Worm (Caenorhabditis elegans): Measurements from ENCODE around the gene amx-1.

The amx-1 gene

ce11 chrIII:3867378-3867904, 45.2 kb downstream of the amx-1 start, which contains the start of gene rpl-3:
Gene rpl-3, plus strand, starts transcription at chrIII:3867854.
- TF ChIP-seq sea-1 (GFP tag; conservative IDR thresholded peaks at IDR 0.05) (peak; percentile 99), ceh-13 (GFP tag; optimal IDR thresholded peaks at IDR 0.05) (peak; percentile 85), pes-1 (GFP tag; IDR thresholded peaks at IDR 0.05) (peak; percentile 93), hmbx-1 (tag; optimal IDR thresholded peaks at IDR 0.05) (peak; percentile 90), aly-1 (tag; optimal IDR thresholded peaks at IDR 0.05) (peak; percentile 68), scrt-1 (GFP tag; IDR thresholded peaks at IDR 0.05) (peak; percentile 90), flt-1 (GFP tag; IDR thresholded peaks at IDR 0.05) (peak; percentile 95), tra-4 (tag; optimal IDR thresholded peaks at IDR 0.05) (peak; percentile 96), B0310.2 (tag; optimal IDR thresholded peaks at IDR 0.05) (peak; percentile 94), tbx-11 (GFP tag; IDR thresholded peaks at IDR 0.05) (peak; percentile 85), F13C5.2 (tag; optimal IDR thresholded peaks at IDR 0.05) (peak; percentile 100), tbx-37 (GFP tag; conservative IDR thresholded peaks at IDR 0.05) (peak; percentile 91), hmg-4 (GFP tag; optimal IDR thresholded peaks at IDR 0.05) (peak; percentile 98), hnd-1 (tag; optimal IDR thresholded peaks at IDR 0.05) (peak; percentile 80), ceh-36 (tag; optimal IDR thresholded peaks at IDR 0.05) (peak; percentile 91), ama-1 (optimal IDR thresholded peaks at IDR 0.05) (no peak), ets-7 (tag; optimal IDR thresholded peaks at IDR 0.05) (peak; percentile 89)

DNA sequence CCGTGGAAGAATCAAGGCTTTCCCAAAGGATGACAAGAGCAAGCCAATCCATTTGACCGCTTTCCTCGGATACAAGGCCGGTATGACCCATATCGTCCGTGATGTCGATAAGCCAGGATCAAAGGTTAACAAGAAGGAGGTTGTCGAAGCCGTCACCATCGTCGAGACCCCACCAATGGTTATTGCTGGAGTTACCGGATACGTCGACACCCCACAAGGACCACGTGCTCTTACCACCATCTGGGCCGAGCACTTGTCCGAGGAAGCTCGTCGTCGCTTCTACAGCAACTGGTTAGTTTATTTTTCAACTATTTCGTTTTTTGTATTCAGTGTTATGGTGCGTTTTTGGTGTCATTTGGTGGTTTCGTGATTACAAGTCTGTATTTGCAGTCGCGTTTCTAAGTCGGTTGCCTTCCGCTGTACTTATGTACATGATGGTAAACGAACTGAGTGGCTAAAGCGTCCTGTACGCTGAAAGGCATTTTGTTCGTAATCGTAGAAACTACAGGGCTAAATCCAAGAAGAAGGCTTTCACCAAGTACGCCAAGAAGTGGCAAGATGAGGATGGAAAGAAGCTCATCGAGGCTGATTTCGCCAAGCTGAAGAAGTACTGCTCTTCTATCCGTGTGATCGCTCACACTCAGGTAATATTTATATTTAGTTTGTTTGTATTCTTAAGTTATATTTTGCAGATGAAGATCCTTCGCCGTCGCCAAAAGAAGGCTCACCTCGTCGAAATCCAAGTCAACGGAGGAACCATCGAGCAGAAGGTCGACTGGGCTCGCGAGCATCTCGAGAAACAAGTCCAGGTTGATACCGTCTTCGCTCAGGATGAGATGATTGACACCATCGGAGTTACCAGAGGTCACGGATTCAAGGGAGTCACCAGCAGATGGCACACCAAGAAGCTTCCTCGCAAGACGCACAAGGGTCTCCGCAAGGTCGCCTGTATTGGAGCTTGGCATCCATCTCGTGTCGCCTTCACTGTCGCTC, 46.0 kb downstream of the amx-1 start:
- no peak for TF ChIP-seq hmbx-1 (tag; optimal IDR thresholded peaks at IDR 0.05)
- TF ChIP-seq F13C5.2 (tag; optimal IDR thresholded peaks at IDR 0.05): no peak
- no peak for TF ChIP-seq sea-1 (GFP tag; conservative IDR thresholded peaks at IDR 0.05)
- no peak for TF ChIP-seq ceh-36 (tag; optimal IDR thresholded peaks at IDR 0.05)
- no peak for TF ChIP-seq flt-1 (GFP tag; IDR thresholded peaks at IDR 0.05)
- no peak for TF ChIP-seq pes-1 (GFP tag; IDR thresholded peaks at IDR 0.05)
- TF ChIP-seq tra-4 (tag; optimal IDR thresholded peaks at IDR 0.05): no peak
- TF ChIP-seq B0310.2 (tag; optimal IDR thresholded peaks at IDR 0.05): no peak
- TF ChIP-seq ets-7 (tag; optimal IDR thresholded peaks at IDR 0.05): no peak
- no peak for TF ChIP-seq tbx-11 (GFP tag; IDR thresholded peaks at IDR 0.05)
- no peak for TF ChIP-seq aly-1 (tag; optimal IDR thresholded peaks at IDR 0.05)
- no peak for TF ChIP-seq scrt-1 (GFP tag; IDR thresholded peaks at IDR 0.05)
- TF ChIP-seq ama-1 (optimal IDR thresholded peaks at IDR 0.05): no peak
- no peak for TF ChIP-seq hnd-1 (tag; optimal IDR thresholded peaks at IDR 0.05)
- no peak for TF ChIP-seq ceh-13 (GFP tag; optimal IDR thresholded peaks at IDR 0.05)
- TF ChIP-seq hmg-4 (GFP tag; optimal IDR thresholded peaks at IDR 0.05): no peak
- TF ChIP-seq tbx-37 (GFP tag; conservative IDR thresholded peaks at IDR 0.05): no peak

DNA sequence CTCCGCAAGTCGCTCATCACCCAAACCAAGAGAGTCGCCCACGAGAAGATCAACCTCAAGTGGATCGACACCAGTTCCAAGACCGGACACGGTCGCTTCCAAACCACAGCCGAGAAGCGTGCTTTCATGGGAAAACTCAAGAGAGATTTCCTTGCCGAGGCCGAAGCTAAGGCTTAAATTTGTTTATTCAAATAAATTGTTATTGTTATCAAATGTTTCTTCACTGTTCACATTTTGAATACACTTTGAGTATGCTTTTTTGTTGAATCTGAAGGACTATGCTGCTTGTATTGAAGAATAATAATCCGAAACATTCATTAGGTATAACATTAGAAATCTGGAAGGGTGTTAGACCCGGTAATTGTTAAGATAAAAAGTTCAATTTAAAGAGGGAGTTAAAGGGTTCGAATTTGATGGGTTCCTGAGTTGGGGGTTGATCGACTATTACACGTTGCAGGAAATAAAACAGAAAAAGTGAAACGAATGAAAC, 47.1 kb downstream of the amx-1 start:
- 0 out of 2 replicates have a peak, but pooled peaks have one; percentile 22 for TF ChIP-seq tbx-37 (GFP tag; conservative IDR thresholded peaks at IDR 0.05)
- peak; percentile 72 for TF ChIP-seq ama-1 (optimal IDR thresholded peaks at IDR 0.05)
- TF ChIP-seq pes-1 (GFP tag; IDR thresholded peaks at IDR 0.05): no peak
- TF ChIP-seq scrt-1 (GFP tag; IDR thresholded peaks at IDR 0.05): 0 out of 2 replicates have a peak, but pooled peaks have one; percentile 21

ce11 chrIII:3871763-3872486, 49.7 kb downstream of the amx-1 start:
- TF ChIP-seq ceh-36 (tag; optimal IDR thresholded peaks at IDR 0.05): no peak

DNA sequence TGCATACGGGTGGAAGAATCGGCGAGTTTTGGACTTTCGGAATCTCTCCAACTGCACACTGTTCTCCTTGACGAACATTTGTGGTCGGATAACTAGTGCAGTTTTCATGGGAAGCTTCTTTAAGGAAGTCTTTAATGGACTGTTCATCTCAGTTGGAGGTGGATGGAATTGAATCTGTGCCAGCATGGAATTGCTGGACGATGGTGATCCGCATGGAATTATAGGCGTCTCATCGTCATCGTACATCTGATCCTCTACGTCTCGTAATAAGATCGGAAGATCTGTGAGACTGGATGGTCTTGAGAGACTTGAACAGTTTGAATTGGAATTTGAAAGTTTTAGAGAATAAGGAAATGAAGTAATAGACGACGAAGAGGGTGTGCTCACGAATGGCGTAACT, 50.8 kb downstream of the amx-1 start:
- TF ChIP-seq hmbx-1 (tag; optimal IDR thresholded peaks at IDR 0.05): no peak
- peak; percentile 50 for TF ChIP-seq ama-1 (optimal IDR thresholded peaks at IDR 0.05)

- TF ChIP-seq hmg-4 (GFP tag; optimal IDR thresholded peaks at IDR 0.05): peak; percentile 48
- TF ChIP-seq flt-1 (GFP tag; IDR thresholded peaks at IDR 0.05): no peak
- TF ChIP-seq B0310.2 (tag; optimal IDR thresholded peaks at IDR 0.05): no peak
- no peak; the same call in 1 of the 2 replicates for TF ChIP-seq scrt-1 (GFP tag; IDR thresholded peaks at IDR 0.05)
Measured at ce11 chrIII:3873424-3873823, 51.2 kb downstream of the amx-1 start.

DNA sequence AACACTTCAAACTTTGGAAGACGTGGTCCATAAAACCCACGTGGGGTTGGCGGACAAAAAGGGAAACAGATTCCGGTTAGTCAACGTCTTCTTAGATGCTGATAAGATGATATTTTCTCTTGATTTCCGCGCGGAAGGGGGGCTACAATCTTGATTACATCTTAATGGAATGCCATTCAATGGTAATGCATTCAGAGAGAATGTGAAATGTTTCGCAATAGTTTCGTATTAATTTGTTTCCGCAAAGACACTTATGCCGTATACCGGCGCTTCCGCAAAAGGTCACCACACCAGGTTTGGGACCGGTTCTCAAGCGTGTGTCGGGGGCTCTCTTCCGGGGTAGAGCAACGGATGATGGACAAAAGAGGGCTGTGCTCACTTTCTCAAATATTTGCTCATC, 52.3 kb downstream of the amx-1 start:
- TF ChIP-seq scrt-1 (GFP tag; IDR thresholded peaks at IDR 0.05) (no peak), ceh-36 (tag; optimal IDR thresholded peaks at IDR 0.05) (no peak), hmg-4 (GFP tag; optimal IDR thresholded peaks at IDR 0.05) (no peak), flt-1 (GFP tag; IDR thresholded peaks at IDR 0.05) (no peak), hnd-1 (tag; optimal IDR thresholded peaks at IDR 0.05) (no peak), B0310.2 (tag; optimal IDR thresholded peaks at IDR 0.05) (no peak), ama-1 (optimal IDR thresholded peaks at IDR 0.05) (no peak), tra-4 (tag; optimal IDR thresholded peaks at IDR 0.05) (no peak), aly-1 (tag; optimal IDR thresholded peaks at IDR 0.05) (no peak), sea-1 (GFP tag; conservative IDR thresholded peaks at IDR 0.05) (no peak), hmbx-1 (tag; optimal IDR thresholded peaks at IDR 0.05) (no peak), tbx-37 (GFP tag; conservative IDR thresholded peaks at IDR 0.05) (no peak), tbx-11 (GFP tag; IDR thresholded peaks at IDR 0.05) (no peak), pes-1 (GFP tag; IDR thresholded peaks at IDR 0.05) (no peak), ceh-13 (GFP tag; optimal IDR thresholded peaks at IDR 0.05) (no peak), ets-7 (tag; optimal IDR thresholded peaks at IDR 0.05) (no peak), F13C5.2 (tag; optimal IDR thresholded peaks at IDR 0.05) (no peak)

Measured in whole organism, early embryonic.